Worm (Caenorhabditis elegans): ENCODE measurements around the gene D1005.2.
A peak's percentile ranks its signal among the peaks of the same experiment; 100 is the strongest.

D1005.2 gene

ce11 chrX:1441602-1442183, 17.1 kb upstream of the D1005.2 start:
- TF ChIP-seq unc-39 (tag; optimal IDR thresholded peaks at IDR 0.05): no peak
- no peak for TF ChIP-seq unc-120 (tag; optimal IDR thresholded peaks at IDR 0.05; ENCODE audit: poor library complexity, severe bottlenecking)
- TF ChIP-seq unc-62 (GFP tag; optimal IDR thresholded peaks at IDR 0.05): no peak
- TF ChIP-seq ceh-83 (GFP tag; optimal IDR thresholded peaks at IDR 0.05): no peak
- TF ChIP-seq bed-3 (GFP tag; optimal IDR thresholded peaks at IDR 0.05): no peak
- TF ChIP-seq ham-2 (GFP tag; optimal IDR thresholded peaks at IDR 0.05): no peak

DNA sequence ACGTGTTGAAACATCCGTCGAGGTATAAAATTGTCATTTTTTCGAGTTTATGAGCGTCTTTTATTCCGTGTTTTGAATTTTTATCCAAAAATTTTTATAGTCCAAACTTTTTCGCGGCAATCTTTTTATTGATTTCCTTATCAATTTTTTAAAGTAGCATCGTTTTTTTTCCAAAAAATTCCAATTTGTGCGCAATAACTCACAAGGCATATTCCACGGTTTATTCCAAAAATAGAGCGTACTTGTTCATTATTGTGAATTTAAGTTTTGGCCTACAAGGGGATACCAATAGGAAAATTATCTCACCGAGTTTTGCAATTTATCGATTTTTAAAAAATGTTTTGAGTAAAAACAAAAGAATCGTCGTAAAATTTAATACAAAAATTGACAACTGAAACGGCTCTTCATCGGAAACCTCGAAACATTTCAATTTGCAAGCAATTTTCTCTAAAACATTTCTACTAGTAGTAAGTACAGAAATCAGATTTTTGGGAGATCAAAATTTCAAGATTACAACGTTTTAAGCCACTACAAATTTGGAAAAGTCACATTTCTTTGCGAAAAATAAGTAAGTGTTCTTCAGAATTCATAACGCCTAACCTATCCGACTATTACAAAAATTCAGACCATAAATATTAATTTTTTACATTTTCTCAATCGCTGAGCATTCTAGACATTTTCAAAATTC, 15.1 kb upstream of the D1005.2 start:
- no peak for TF ChIP-seq nhr-2 (tag; optimal IDR thresholded peaks at IDR 0.05)
- peak; percentile 6 for TF ChIP-seq ces-1 (GFP tag; optimal IDR thresholded peaks at IDR 0.05)
- no peak for TF ChIP-seq nhr-12 (tag; optimal IDR thresholded peaks at IDR 0.05)

- peak; percentile 57 for TF ChIP-seq sptf-1 (tag; optimal IDR thresholded peaks at IDR 0.05)
- no peak for TF ChIP-seq elt-1 (tag; optimal IDR thresholded peaks at IDR 0.05; ENCODE audit: borderline replicate concordance, insufficient read depth)
These were observed 13.1 kb upstream of the D1005.2 start for ce11 chrX:1445696-1446095.

DNA sequence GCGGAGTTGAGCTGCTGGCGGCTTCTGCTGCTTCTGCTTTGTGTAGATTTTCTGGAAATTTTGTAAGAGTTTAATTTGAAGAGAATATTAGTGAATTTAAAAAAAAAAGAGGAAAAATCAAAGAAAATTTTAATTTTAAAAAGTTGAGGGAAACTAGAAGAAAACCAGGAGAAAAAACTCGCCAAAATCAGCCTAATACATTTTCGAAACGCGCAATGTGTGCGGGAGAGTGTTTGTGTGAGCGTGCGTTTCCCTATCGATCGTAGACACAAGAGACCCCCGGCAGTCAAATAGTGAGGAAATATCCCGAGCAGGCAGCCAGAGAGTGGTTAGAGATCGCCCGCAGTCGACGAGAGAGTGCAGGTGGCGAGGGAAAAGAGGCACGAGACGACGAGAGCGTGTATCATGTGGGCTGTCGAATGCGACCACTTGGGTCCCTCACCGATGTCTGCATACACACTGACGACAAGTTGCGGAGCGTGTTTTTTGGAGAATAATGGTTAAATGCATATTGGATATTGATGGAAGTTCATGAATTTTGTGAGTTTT, 12.2 kb upstream of the D1005.2 start, which contains the start of gene zfp-3:
Gene zfp-3, minus strand, starts transcription at position 51 of the 549 bp plus-strand sequence.
- TF ChIP-seq elt-1 (tag; optimal IDR thresholded peaks at IDR 0.05; ENCODE audit: borderline replicate concordance, insufficient read depth) (no peak), ces-1 (GFP tag; optimal IDR thresholded peaks at IDR 0.05) (peak; percentile 83), lsy-2 (tag; optimal IDR thresholded peaks at IDR 0.05) (peak; percentile 44), hlh-1 (tag; optimal IDR thresholded peaks at IDR 0.05) (peak; percentile 63), mep-1 (tag; optimal IDR thresholded peaks at IDR 0.05) (peak; percentile 83), bed-3 (GFP tag; optimal IDR thresholded peaks at IDR 0.05) (no peak), lin-32 (GFP tag; optimal IDR thresholded peaks at IDR 0.05) (no peak), sem-2 (GFP tag; optimal IDR thresholded peaks at IDR 0.05) (no peak), ham-2 (GFP tag; optimal IDR thresholded peaks at IDR 0.05) (no peak), drap-1 (GFP tag; optimal IDR thresholded peaks at IDR 0.05) (peak; percentile 45), zip-8 (tag; optimal IDR thresholded peaks at IDR 0.05) (no peak), tbx-8 (GFP tag; optimal IDR thresholded peaks at IDR 0.05) (no peak), snpc-4 (tag; optimal IDR thresholded peaks at IDR 0.05) (no peak), mab-5 (tag; optimal IDR thresholded peaks at IDR 0.05) (no peak), blmp-1 (tag; optimal IDR thresholded peaks at IDR 0.05) (no peak), nhr-76 (tag; optimal IDR thresholded peaks at IDR 0.05) (no peak), unc-62 (GFP tag; optimal IDR thresholded peaks at IDR 0.05) (peak; percentile 72), pha-4 (tag; optimal IDR thresholded peaks at IDR 0.05) (peak; percentile 93), ztf-11 (tag; optimal IDR thresholded peaks at IDR 0.05) (peak; percentile 55), unc-120 (tag; optimal IDR thresholded peaks at IDR 0.05; ENCODE audit: poor library complexity, severe bottlenecking) (peak; percentile 60), ceh-43 (GFP tag; optimal IDR thresholded peaks at IDR 0.05) (no peak), M03D4.4 (tag; optimal IDR thresholded peaks at IDR 0.05) (peak; percentile 37), cnd-1 (tag; optimal IDR thresholded peaks at IDR 0.05) (no peak), lin-13 (tag; optimal IDR thresholded peaks at IDR 0.05) (peak; percentile 92), sptf-1 (tag; optimal IDR thresholded peaks at IDR 0.05) (peak; percentile 66), unc-39 (tag; optimal IDR thresholded peaks at IDR 0.05) (no peak), nhr-2 (tag; optimal IDR thresholded peaks at IDR 0.05) (no peak), nhr-237 (tag; optimal IDR thresholded peaks at IDR 0.05) (peak; percentile 90), nhr-12 (tag; optimal IDR thresholded peaks at IDR 0.05) (no peak), ceh-83 (GFP tag; optimal IDR thresholded peaks at IDR 0.05) (no peak), elt-3 (tag; optimal IDR thresholded peaks at IDR 0.05) (no peak), nhr-28 (tag; optimal IDR thresholded peaks at IDR 0.05) (no peak), flh-1 (GFP tag; optimal IDR thresholded peaks at IDR 0.05) (no peak), ceh-39 (tag; optimal IDR thresholded peaks at IDR 0.05) (peak; percentile 98), mls-2 (tag; optimal IDR thresholded peaks at IDR 0.05) (peak; percentile 69)
